Fruit fly (Drosophila melanogaster): Measurements from ENCODE around the gene CG11843.

DNA sequence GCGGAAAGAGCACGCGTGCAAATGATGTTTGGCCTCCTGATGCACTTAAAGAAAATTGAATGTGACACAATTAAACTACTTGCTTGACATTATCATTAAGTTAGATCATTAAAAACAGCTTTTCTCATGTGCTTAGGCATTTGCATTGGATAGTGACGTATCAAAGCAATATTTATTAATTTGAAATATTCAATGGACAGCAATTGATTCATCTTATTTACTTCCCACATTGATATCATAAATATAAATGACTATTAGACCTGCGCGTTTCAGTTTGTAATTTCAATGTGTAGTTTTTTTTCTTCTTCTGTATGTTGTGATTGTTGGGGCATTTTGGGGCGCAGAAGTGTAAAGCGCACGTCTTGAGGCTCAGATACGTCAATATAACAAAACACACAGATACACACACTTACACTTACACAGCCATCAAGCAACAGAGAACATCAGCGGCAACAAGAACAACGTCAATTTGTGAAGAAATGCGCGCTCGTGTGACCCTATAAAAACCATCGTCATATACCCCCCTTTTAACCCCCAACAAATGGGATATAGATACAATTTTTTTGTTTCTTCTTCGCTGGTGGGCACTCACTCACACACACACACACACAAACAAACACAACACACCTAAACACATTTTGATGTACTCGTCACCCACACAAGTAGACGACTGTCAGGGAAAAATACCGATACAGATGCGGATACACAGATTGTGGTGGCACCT lies 35.0 kb downstream of the CG11843 start:
- TF ChIP-seq br (GFP tag; optimal IDR thresholded peaks at IDR 0.05) (peak; percentile 33), N (GFP tag; optimal IDR thresholded peaks at IDR 0.05) (no peak), foxo (GFP tag; optimal IDR thresholded peaks at IDR 0.05) (peak in 1 of 2 experiments; percentile 58), fru (GFP tag; optimal IDR thresholded peaks at IDR 0.05) (peak; percentile 62), Dfd (GFP tag; optimal IDR thresholded peaks at IDR 0.05) (peak; percentile 47), Mio (GFP tag; optimal IDR thresholded peaks at IDR 0.05) (no peak), jim (GFP tag; optimal IDR thresholded peaks at IDR 0.05) (no peak), Myc (optimal IDR thresholded peaks at IDR 0.05) (no peak), woc (GFP tag; optimal IDR thresholded peaks at IDR 0.05) (peak; percentile 56)

All from whole organism, wandering third instar larva.